Worm (Caenorhabditis elegans) whole organism, L4 larva: ENCODE results near the gene sup-26.

Experiments used
- F26F4.8 ChIP-seq: fragments of 200-800 bp; sonication (Bioruptor generic); conservative IDR thresholded peaks from 2 replicates; pipeline ENCODE4 v1.3.6; 2022; ENCODE audit warnings: missing genetic modification characterization, missing compliant biosample characterization
- F37D6.2 ChIP-seq: sonication (generic microtip); optimal IDR thresholded peaks from 2 replicates; lab custom pipeline; 2016; ENCODE audit warnings: mild to moderate bottlenecking, missing genetic modification characterization, missing compliant biosample characterization
- F44E2.7 ChIP-seq: fragments of 200-800 bp; sonication (Bioruptor generic); IDR thresholded peaks from 2 replicates; pipeline ENCODE4 v2.1.2; 2022; ENCODE audit warnings: missing genetic modification characterization, missing compliant biosample characterization
- Y105C5A.15 ChIP-seq: fragments of 200-800 bp; sonication (Bioruptor generic); IDR thresholded peaks from 2 replicates; pipeline ENCODE4 v1.3.6; 2022; ENCODE audit warnings: missing genetic modification characterization, missing compliant biosample characterization
- aha-1 ChIP-seq: fragments of 150-350 bp; peaks from one replicate; lab custom pipeline; 2014; ENCODE audit warnings: missing biosample characterization, missing genetic modification characterization
- aly-2 ChIP-seq: sonication (generic microtip); optimal IDR thresholded peaks from 2 replicates; lab custom pipeline; 2018; ENCODE audit warnings: missing biosample characterization, missing genetic modification characterization
- arid-1 ChIP-seq: fragments of 200-800 bp; sonication (Bioruptor generic); conservative IDR thresholded peaks from 2 replicates; pipeline ENCODE4 v1.3.6; 2022; ENCODE audit warnings: missing genetic modification reagents, missing genetic modification characterization, missing compliant biosample characterization
- ceh-20 ChIP-seq: fragments of 200-800 bp; sonication (Bioruptor generic); IDR thresholded peaks from 2 replicates; pipeline ENCODE4 v1.3.6; 2022; ENCODE audit warnings: missing genetic modification reagents, missing genetic modification characterization, missing compliant biosample characterization
- ceh-28 ChIP-seq: fragments of 150-350 bp; optimal IDR thresholded peaks from 2 replicates; lab custom pipeline; 2014; ENCODE audit warnings: missing biosample characterization, missing genetic modification reagents, missing genetic modification characterization
- cey-2 ChIP-seq: sonication (generic microtip); optimal IDR thresholded peaks from 3 replicates; lab custom pipeline; 2017; ENCODE audit warnings: missing genetic modification characterization, mild to moderate bottlenecking, missing compliant biosample characterization, antibody characterized with exemption, borderline replicate concordance; ENCODE audit not compliant: insufficient read depth
- daf-16 ChIP-seq, 3 experiments: sonication (generic microtip); optimal IDR thresholded peaks; 2 replicates each; lab custom pipeline; 2016 to 2017; ENCODE audit warnings: missing genetic modification characterization in 3 of 3, missing genetic modification reagents in 3 of 3, mild to moderate bottlenecking in 2 of 3, missing compliant biosample characterization in 2 of 3, missing biosample characterization in 1 of 3, moderate library complexity in 1 of 3
- dmd-6 ChIP-seq: fragments of 200-800 bp; sonication (Bioruptor generic); IDR thresholded peaks from 2 replicates; pipeline ENCODE4 v1.3.6; 2022; ENCODE audit warnings: missing genetic modification reagents, missing genetic modification characterization, missing compliant biosample characterization
- dpl-1 ChIP-seq: fragments of 150-350 bp; optimal IDR thresholded peaks from 2 replicates; lab custom pipeline; 2014; ENCODE audit warnings: missing biosample characterization, missing genetic modification reagents, missing genetic modification characterization
- duxl-1 ChIP-seq: sonication (generic microtip); optimal IDR thresholded peaks from 2 replicates; lab custom pipeline; 2016; ENCODE audit warnings: mild to moderate bottlenecking, missing genetic modification characterization, moderate library complexity, missing compliant biosample characterization; ENCODE audit not compliant: poor library complexity
- egl-27 ChIP-seq: sonication (generic microtip); optimal IDR thresholded peaks from 3 replicates; lab custom pipeline; 2017; ENCODE audit warnings: missing biosample characterization, missing genetic modification reagents, missing genetic modification characterization
- egl-43 ChIP-seq: fragments of 200-800 bp; sonication (Bioruptor generic); IDR thresholded peaks from 2 replicates; pipeline ENCODE4 v1.3.6; 2022; ENCODE audit warnings: missing genetic modification reagents, missing genetic modification characterization, missing compliant biosample characterization
- fkh-10 ChIP-seq: fragments of 150-350 bp; optimal IDR thresholded peaks from 2 replicates; lab custom pipeline; 2014; ENCODE audit warnings: missing biosample characterization, missing genetic modification reagents, missing genetic modification characterization
- hif-1 ChIP-seq, 2 experiments: sonication (generic microtip); optimal IDR thresholded peaks; 2 replicates each; lab custom pipeline; 2016 to 2017; ENCODE audit warnings: missing compliant biosample characterization in 2 of 2, missing genetic modification characterization in 2 of 2, missing genetic modification reagents in 2 of 2, missing genotype in 2 of 2, mild to moderate bottlenecking in 1 of 2
- hlh-30 ChIP-seq: sonication (generic microtip); optimal IDR thresholded peaks from 2 replicates; lab custom pipeline; 2017; ENCODE audit warnings: antibody characterized with exemption, mild to moderate bottlenecking, missing genetic modification characterization, missing compliant biosample characterization; ENCODE audit not compliant: insufficient read depth
- lin-13 ChIP-seq: fragments of 150-350 bp; optimal IDR thresholded peaks from 2 replicates; lab custom pipeline; 2014; ENCODE audit warnings: missing biosample characterization, missing genetic modification reagents, missing genetic modification characterization
- lin-38 ChIP-seq: fragments of 200-800 bp; sonication (Bioruptor generic); IDR thresholded peaks from 2 replicates; pipeline ENCODE4 v1.3.6; 2022; ENCODE audit warnings: missing genetic modification reagents, missing genetic modification characterization, missing compliant biosample characterization
- lin-39 ChIP-seq: fragments of 150-350 bp; optimal IDR thresholded peaks from 2 replicates; lab custom pipeline; 2014; ENCODE audit warnings: missing biosample characterization, missing genetic modification reagents, missing genetic modification characterization
- lsy-2 ChIP-seq, 2 experiments: fragments of 150-350 bp in 1 of 2; sonication (generic microtip) in 1 of 2; optimal IDR thresholded peaks; 2 replicates each; lab custom pipeline; 2014 to 2017; ENCODE audit warnings: missing biosample characterization in 2 of 2, missing genetic modification characterization in 2 of 2
- madf-9 ChIP-seq: fragments of 200-800 bp; sonication (Bioruptor generic); conservative IDR thresholded peaks from 2 replicates; pipeline ENCODE4 v1.3.6; 2022; ENCODE audit warnings: missing genetic modification reagents, missing genetic modification characterization, missing compliant biosample characterization
- mdl-1 ChIP-seq, 2 experiments: fragments of 150-350 bp in 1 of 2; sonication (generic microtip) in 1 of 2; optimal IDR thresholded peaks; 2 replicates each; lab custom pipeline; 2014 to 2017; ENCODE audit warnings: missing biosample characterization in 2 of 2, missing genetic modification characterization in 2 of 2
- mep-1 ChIP-seq: fragments of 150-350 bp; sonication (generic microtip); optimal IDR thresholded peaks from 3 replicates; lab custom pipeline; 2014; ENCODE audit warnings: missing biosample characterization, missing genetic modification characterization
- mxl-3 ChIP-seq: fragments of 200-800 bp; sonication (Bioruptor generic); optimal IDR thresholded peaks from 2 replicates; lab custom pipeline; 2018; ENCODE audit warnings: mild to moderate bottlenecking, missing genetic modification characterization, missing compliant biosample characterization
- nhr-10 ChIP-seq: fragments of 150-350 bp; optimal IDR thresholded peaks from 2 replicates; lab custom pipeline; 2014; ENCODE audit warnings: missing biosample characterization, missing genetic modification characterization
- nhr-25 ChIP-seq: sonication (generic microtip); optimal IDR thresholded peaks from 2 replicates; lab custom pipeline; 2017; ENCODE audit warnings: missing genetic modification characterization, mild to moderate bottlenecking, missing compliant biosample characterization, antibody characterized with exemption, moderate library complexity, borderline replicate concordance; ENCODE audit not compliant: insufficient read depth
- nhr-28 ChIP-seq: fragments of 150-350 bp; optimal IDR thresholded peaks from 2 replicates; lab custom pipeline; 2014; ENCODE audit warnings: missing biosample characterization, missing genetic modification characterization
- nhr-41 ChIP-seq: fragments of 200-800 bp; sonication (Bioruptor generic); IDR thresholded peaks from 2 replicates; pipeline ENCODE4 v1.3.6; 2022; ENCODE audit warnings: missing genetic modification reagents, missing genetic modification characterization, missing compliant biosample characterization
- nhr-42 ChIP-seq: fragments of 200-800 bp; sonication (Bioruptor generic); IDR thresholded peaks from 2 replicates; pipeline ENCODE4 v1.3.6; 2022; ENCODE audit warnings: missing genetic modification characterization, missing compliant biosample characterization
- pha-4 ChIP-seq, 2 experiments: fragments of 150-350 bp in 1 of 2; fragments of 200-800 bp in 1 of 2; sonication (Bioruptor generic) in 1 of 2; IDR thresholded peaks in 1 of 2; optimal IDR thresholded peaks in 1 of 2; 2 replicates each; pipeline versions ENCODE4 v1.3.6 to Lab custom; 2014 to 2022; ENCODE audit warnings: missing genetic modification characterization in 2 of 2, missing genetic modification reagents in 2 of 2, missing biosample characterization in 1 of 2, missing compliant biosample characterization in 1 of 2
- rbr-2 ChIP-seq: sonication (generic microtip); optimal IDR thresholded peaks from 2 replicates; lab custom pipeline; 2016; ENCODE audit warnings: missing genotype, missing genetic modification characterization, missing compliant biosample characterization
- sdz-12 ChIP-seq: fragments of 200-800 bp; sonication (Bioruptor generic); optimal IDR thresholded peaks from 2 replicates; lab custom pipeline; 2018; ENCODE audit warnings: mild to moderate bottlenecking, missing genetic modification characterization, missing compliant biosample characterization
- snpc-1.2 ChIP-seq: fragments of 200-800 bp; sonication (Bioruptor generic); IDR thresholded peaks from 2 replicates; pipeline ENCODE4 v1.3.6; 2022; ENCODE audit warnings: missing genetic modification reagents, missing genetic modification characterization, missing compliant biosample characterization
- spr-1 ChIP-seq: sonication (generic microtip); optimal IDR thresholded peaks from 2 replicates; lab custom pipeline; 2016; ENCODE audit warnings: mild to moderate bottlenecking, missing genetic modification characterization, missing compliant biosample characterization
- tra-1 ChIP-seq: fragments of 200-800 bp; sonication (Bioruptor generic); IDR thresholded peaks from 2 replicates; pipeline ENCODE4 v1.3.6; 2022; ENCODE audit warnings: missing genetic modification reagents, missing genetic modification characterization, missing compliant biosample characterization
- zfp-3 ChIP-seq: fragments of 200-800 bp; sonication (Bioruptor generic); conservative IDR thresholded peaks from 2 replicates; pipeline ENCODE4 v1.3.6; 2022; ENCODE audit warnings: missing genetic modification reagents, missing genetic modification characterization, missing compliant biosample characterization

Gene sup-26

DNA sequence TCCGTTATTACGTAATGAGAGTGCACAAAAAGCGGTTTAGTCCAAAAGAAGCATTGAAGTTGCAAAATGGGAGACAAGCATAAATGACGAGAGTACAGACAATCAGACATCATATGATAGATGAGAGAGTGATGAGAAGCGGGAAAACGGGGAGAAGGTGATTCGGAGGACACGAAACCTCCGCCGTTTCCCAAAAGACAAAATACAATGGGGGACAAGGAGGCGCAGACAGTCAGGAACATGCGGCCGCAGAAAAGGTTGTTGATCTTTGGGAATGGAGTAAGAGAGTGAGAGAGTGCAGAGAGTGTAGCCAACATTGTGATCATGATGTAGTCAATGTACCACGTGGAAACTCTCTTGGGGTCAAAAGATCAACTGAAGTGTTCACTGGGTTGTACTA lies 42.4 kb downstream of the sup-26 start (continued):
- TF ChIP-seq cey-2 (tag; lab: Kevin White, UChicago), result peak; percentile 86
- TF ChIP-seq F26F4.8 (GFP tag; lab: Robert Waterston, UW), result no peak
- peak; percentile 98 for TF ChIP-seq hlh-30 (tag; lab: Kevin White, UChicago)
- TF ChIP-seq lsy-2 (tag; optimal IDR thresholded peaks at IDR 0.05; lab: Kevin White, UChicago), result peak; percentile 84 to 89
- peak; percentile 45 for TF ChIP-seq ceh-28 (tag; lab: Kevin White, UChicago)
- no peak for TF ChIP-seq lin-39 (tag; lab: Kevin White, UChicago)
- TF ChIP-seq duxl-1 (tag; lab: Kevin White, UChicago), result peak; percentile 70
- TF ChIP-seq dmd-6 (GFP tag; lab: Robert Waterston, UW), result peak; percentile 98
- peak; percentile 70; the same call in 1 of the 2 replicates for TF ChIP-seq madf-9
- TF ChIP-seq lin-13 (GFP tag; lab: Kevin White, UChicago), result peak; percentile 81
- TF ChIP-seq dpl-1 (GFP tag; lab: Kevin White, UChicago), result peak; percentile 64
- TF ChIP-seq pha-4 (GFP tag; IDR thresholded peaks at IDR 0.05; lab: Robert Waterston, UW), result peak; percentile 86
- peak; percentile 87 for TF ChIP-seq pha-4 (tag; optimal IDR thresholded peaks at IDR 0.05; lab: Kevin White, UChicago)
- peak; percentile 90 for TF ChIP-seq fkh-10
- TF ChIP-seq tra-1 (GFP tag; lab: Robert Waterston, UW), result peak; percentile 91
- TF ChIP-seq nhr-10 (tag; lab: Kevin White, UChicago), result peak; percentile 80
- peak; percentile 91 to 99 for TF ChIP-seq mdl-1 (tag; optimal IDR thresholded peaks at IDR 0.05; lab: Kevin White, UChicago)
- peak; percentile 89; the same call in 1 of the 2 replicates for TF ChIP-seq egl-43 (GFP tag; lab: Robert Waterston, UW)
- TF ChIP-seq lin-38, result peak; percentile 61
- TF ChIP-seq sdz-12 (GFP tag; lab: Kevin White, UChicago), result no peak
- TF ChIP-seq arid-1 (GFP tag; lab: Robert Waterston, UW), result peak; percentile 83
- TF ChIP-seq nhr-25 (tag; lab: Kevin White, UChicago), result peak; percentile 93
- no peak for TF ChIP-seq F44E2.7
- peak; percentile 48 to 90 for TF ChIP-seq hif-1 (tag; optimal IDR thresholded peaks at IDR 0.05; lab: Kevin White, UChicago)
- TF ChIP-seq zfp-3 (GFP tag; lab: Robert Waterston, UW), result peak; percentile 83
- TF ChIP-seq daf-16 (GFP tag; optimal IDR thresholded peaks at IDR 0.05; lab: Kevin White, UChicago), result peak; percentile 67 to 74
- peak; percentile 93 for TF ChIP-seq daf-16 (tag; optimal IDR thresholded peaks at IDR 0.05; lab: Kevin White, UChicago)
- TF ChIP-seq snpc-1.2 (GFP tag; lab: Robert Waterston, UW), result no peak
- TF ChIP-seq egl-27 (tag; lab: Kevin White, UChicago), result peak; percentile 42
- no peak for TF ChIP-seq Y105C5A.15
- peak; percentile 88 for TF ChIP-seq ceh-20 (GFP tag; lab: Robert Waterston, UW)
- no peak for TF ChIP-seq nhr-42
- TF ChIP-seq spr-1 (tag; lab: Kevin White, UChicago), result peak; percentile 74
- peak; percentile 99 for TF ChIP-seq aha-1 (tag; lab: Kevin White, UChicago)
- peak; percentile 96 for TF ChIP-seq mep-1 (tag; lab: Kevin White, UChicago)
- no peak for TF ChIP-seq aly-2 (tag; lab: Kevin White, UChicago)
- peak; percentile 68 for TF ChIP-seq F37D6.2 (tag; lab: Kevin White, UChicago)
- TF ChIP-seq mxl-3 (GFP tag; lab: Kevin White, UChicago), result peak; percentile 99
- TF ChIP-seq nhr-41 (GFP tag; lab: Robert Waterston, UW), result peak; percentile 70; the same call in 1 of the 2 replicates
- peak; percentile 100 for TF ChIP-seq nhr-28 (tag; lab: Kevin White, UChicago)
- TF ChIP-seq rbr-2 (tag; lab: Kevin White, UChicago), result peak; percentile 88
- TF ChIP-seq, all 104 proteins: peak for 58
